Worm (Caenorhabditis elegans): ENCODE results near the gene str-63.

ce11 chrV:3324178-3324577, 27.2 kb upstream of the str-63 start, which contains the start of gene C17B7.8:
- TF ChIP-seq zip-5 (tag; optimal IDR thresholded peaks at IDR 0.05) (no peak), unc-42 (tag; optimal IDR thresholded peaks at IDR 0.05) (no peak), ama-1 (optimal IDR thresholded peaks at IDR 0.05) (no peak), madf-2 (tag; optimal IDR thresholded peaks at IDR 0.05) (no peak), che-1 (tag; optimal IDR thresholded peaks at IDR 0.05) (no peak), ets-4 (tag; optimal IDR thresholded peaks at IDR 0.05) (no peak), K02D7.2 (tag; optimal IDR thresholded peaks at IDR 0.05) (no peak), syd-9 (tag; optimal IDR thresholded peaks at IDR 0.05) (no peak), tbx-2 (tag; optimal IDR thresholded peaks at IDR 0.05) (no peak), lim-6 (tag; optimal IDR thresholded peaks at IDR 0.05) (no peak), nhr-11 (tag; optimal IDR thresholded peaks at IDR 0.05) (no peak)

All from whole organism, late embryonic.